Worm (Caenorhabditis elegans) whole organism, young adult: ENCODE data around the gene srab-9.

Experiments used
- B0019.2 ChIP-seq: fragments of 200-800 bp; sonication (Bioruptor generic); conservative IDR thresholded peaks from 2 replicates; pipeline ENCODE4 v1.3.6; 2022; ENCODE audit warnings: missing genetic modification reagents, missing genetic modification characterization, missing compliant biosample characterization
- atf-7 ChIP-seq: sonication (generic microtip); optimal IDR thresholded peaks from 2 replicates; lab custom pipeline; 2017; ENCODE audit warnings: mild to moderate bottlenecking, missing genetic modification characterization, missing compliant biosample characterization
- ceh-58 ChIP-seq: fragments of 200-800 bp; sonication (Bioruptor generic); IDR thresholded peaks from 2 replicates; pipeline ENCODE4 v1.3.6; 2022; ENCODE audit warnings: missing genetic modification characterization, missing compliant biosample characterization
- dpl-1 ChIP-seq: fragments of 150-350 bp; optimal IDR thresholded peaks from 2 replicates; lab custom pipeline; 2014; ENCODE audit warnings: missing biosample characterization, missing genetic modification reagents, missing genetic modification characterization
- hmg-1.2 ChIP-seq: fragments of 200-800 bp; sonication (Bioruptor generic); IDR thresholded peaks from 2 replicates; pipeline ENCODE4 v1.3.6; 2022; ENCODE audit warnings: missing genetic modification reagents, missing genetic modification characterization, missing compliant biosample characterization
- lin-35 ChIP-seq, 3 experiments: fragments of 150-350 bp in 2 of 3; sonication (generic microtip) in 1 of 3; optimal IDR thresholded peaks; 2 replicates each; lab custom pipeline; 2014 to 2018; ENCODE audit warnings: missing biosample characterization in 3 of 3, missing genetic modification characterization in 3 of 3, missing genetic modification reagents in 3 of 3
- lsl-1 ChIP-seq: fragments of 200-800 bp; sonication (Bioruptor generic); optimal IDR thresholded peaks from 2 replicates; lab custom pipeline; 2018; ENCODE audit warnings: mild to moderate bottlenecking, missing genetic modification characterization, moderate library complexity, missing compliant biosample characterization
- pha-4 ChIP-seq: fragments of 150-350 bp; sonication (generic microtip); optimal IDR thresholded peaks from 2 replicates; lab custom pipeline; 2014; ENCODE audit warnings: missing biosample characterization, missing genetic modification reagents, missing genetic modification characterization
- rpc-1 ChIP-seq, 2 experiments: fragments of 150-350 bp in 1 of 2; sonication (generic microtip) in 1 of 2; optimal IDR thresholded peaks; 2 replicates each; lab custom pipeline; 2014 to 2018; ENCODE audit warnings: missing biosample characterization in 1 of 2, missing genetic modification characterization in 1 of 2, missing genetic modification reagents in 1 of 2, missing genotype in 1 of 2

DNA sequence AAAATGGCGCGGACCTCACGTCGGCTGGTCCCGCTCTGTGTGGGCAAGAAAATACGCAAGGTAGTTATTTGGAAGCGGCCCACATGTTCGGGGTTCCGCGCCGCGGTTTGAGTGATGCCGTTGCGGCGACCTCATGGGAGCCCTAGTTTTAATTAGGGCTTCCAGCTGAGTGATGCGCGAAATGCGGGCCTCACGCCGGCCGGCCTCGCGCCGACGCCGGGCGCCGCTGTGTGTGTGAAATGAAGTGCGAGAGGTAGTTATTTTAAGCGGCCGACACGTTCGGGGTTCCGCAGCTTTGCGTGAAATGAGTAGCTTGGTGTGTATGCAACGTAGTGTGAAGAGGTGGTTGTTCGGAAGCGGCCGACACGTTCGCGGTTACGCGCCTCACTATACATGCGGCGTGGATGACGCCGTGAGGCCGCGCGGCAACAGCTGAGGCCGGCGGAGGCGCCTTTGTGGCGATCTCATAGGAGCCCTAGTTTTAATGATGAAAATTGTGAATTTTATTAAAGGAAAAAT, 8.9 kb upstream of the srab-9 start:
- no peak for TF ChIP-seq rpc-1 (optimal IDR thresholded peaks at IDR 0.05; lab: Kevin White, UChicago)
- no peak for TF ChIP-seq rpc-1 (tag; optimal IDR thresholded peaks at IDR 0.05; lab: Kevin White, UChicago)
- no peak for TF ChIP-seq atf-7 (tag; lab: Kevin White, UChicago)
- no peak for TF ChIP-seq dpl-1 (GFP tag; lab: Kevin White, UChicago)
- TF ChIP-seq B0019.2: no peak
- TF ChIP-seq lin-35 (GFP tag; optimal IDR thresholded peaks at IDR 0.05; lab: Kevin White, UChicago): no peak
- no peak for TF ChIP-seq lsl-1
- no peak for TF ChIP-seq pha-4
- TF ChIP-seq hmg-1.2 (GFP tag; lab: Robert Waterston, UW): no peak; the same call in 1 of the 2 replicates
- TF ChIP-seq ceh-58 (GFP tag; lab: Robert Waterston, UW): no peak
